2 fruit fly cellular contexts compared by ENCODE assay signal in the genomic region with DNA sequence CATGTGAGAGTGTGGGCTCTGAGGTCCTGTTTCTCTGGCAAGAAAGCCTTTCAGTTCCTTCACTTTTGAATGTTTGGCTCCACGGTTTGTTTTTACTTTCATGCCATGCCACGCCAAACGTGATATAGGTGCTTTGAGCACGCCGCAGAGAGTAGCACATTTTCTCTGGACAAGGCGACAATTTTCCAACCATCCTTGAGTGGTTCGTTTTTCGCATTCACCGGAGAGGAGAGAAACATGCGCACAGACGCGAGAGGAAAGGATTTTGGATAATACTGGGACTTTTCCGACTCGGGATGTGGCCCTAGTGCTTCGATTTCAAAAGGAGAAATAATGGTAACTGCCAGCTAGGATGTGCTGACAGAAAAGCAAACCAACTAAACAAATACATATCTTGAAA.
TF ChIP-seq lines count a peak whose summit lies in the region.

No protein-coding gene starts in this region.

- peak; percentile 79 for TF ChIP-seq CTCF in whole organism, embryonic (GFP tag; optimal IDR thresholded peaks at IDR 0.05; lab: Kevin White, UChicago)

TF ChIP-seq in whole organism, adult, 20 proteins besides CTCF, POLR2A, EP300 and RAD21:
- no peak for TF ChIP-seq Clk (GFP tag; optimal IDR thresholded peaks at IDR 0.05; lab: Kevin White, UChicago)
- TF ChIP-seq Hr96 (GFP tag; optimal IDR thresholded peaks at IDR 0.05; lab: Kevin White, UChicago): no peak
- TF ChIP-seq CG1620 (GFP tag; optimal IDR thresholded peaks at IDR 0.05; lab: Kevin White, UChicago): no peak
- TF ChIP-seq pad (GFP tag; optimal IDR thresholded peaks at IDR 0.05; lab: Kevin White, UChicago): peak; percentile 77
- no peak for TF ChIP-seq CG33017 (tag; optimal IDR thresholded peaks at IDR 0.05; lab: Kevin White, UChicago)
TF ChIP-seq in whole organism, adult: peak in this region for 1.

TF ChIP-seq in whole organism, embryonic, 481 proteins besides CTCF, POLR2A, EP300 and RAD21:
- TF ChIP-seq CG2202 (tag; optimal IDR thresholded peaks at IDR 0.05; lab: Kevin White, UChicago) (no peak), Deaf1 (tag; optimal IDR thresholded peaks at IDR 0.05; lab: Kevin White, UChicago) (peak; percentile 92), tin (GFP tag; optimal IDR thresholded peaks at IDR 0.05; lab: Kevin White, UChicago) (no peak), chinmo (GFP tag; IDR thresholded peaks at IDR 0.05; lab: Robert Waterston, UW; ENCODE audit: partially characterized antibody) (0 out of 4 replicates have a peak, but pooled peaks have one; percentile 24), az2 (GFP tag; optimal IDR thresholded peaks at IDR 0.05; lab: Kevin White, UChicago) (no peak), Dek (tag; optimal IDR thresholded peaks at IDR 0.05; lab: Kevin White, UChicago) (no peak), CG15011 (GFP tag; optimal IDR thresholded peaks at IDR 0.05; lab: Kevin White, UChicago) (no peak), so (GFP tag; IDR thresholded peaks at IDR 0.05; lab: Robert Waterston, UW) (no peak), CG9932 (GFP tag; IDR thresholded peaks at IDR 0.05; lab: Robert Waterston, UW) (no peak), Trl (optimal IDR thresholded peaks at IDR 0.05; lab: Kevin White, UChicago) (peak; percentile 2 to 30), Trl (GFP tag; optimal IDR thresholded peaks at IDR 0.05; lab: Kevin White, UChicago) (no peak), ewg (GFP tag; optimal IDR thresholded peaks at IDR 0.05; lab: Kevin White, UChicago) (peak; percentile 91)
